Fruit fly (Drosophila melanogaster): Measurements from ENCODE around the gene AcCoAS.

DNA sequence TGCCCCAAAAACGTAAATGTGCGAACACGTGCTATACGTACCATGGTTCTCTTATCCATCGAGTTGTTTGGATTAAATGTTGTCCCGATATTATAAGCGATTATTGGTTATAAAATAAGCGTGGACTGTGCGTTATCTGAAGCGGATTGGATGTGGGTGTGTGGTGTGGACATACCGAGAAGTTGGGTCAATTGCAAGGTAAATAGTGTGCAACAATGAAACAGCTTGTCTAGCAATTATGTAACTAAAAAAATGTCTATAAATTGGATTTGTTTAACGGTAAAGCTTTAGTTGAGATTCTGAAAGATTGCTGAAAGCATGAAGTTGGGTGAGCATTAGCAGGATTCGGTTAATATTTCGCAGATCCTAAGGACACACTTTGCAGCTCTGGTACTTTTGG lies 22.3 kb downstream of the AcCoAS start, which contains the start of gene CG43218:
- TF ChIP-seq psq (optimal IDR thresholded peaks at IDR 0.05) (no peak), pan (optimal IDR thresholded peaks at IDR 0.05) (no peak), CG8478 (optimal IDR thresholded peaks at IDR 0.05) (no peak)
